Worm (Caenorhabditis elegans) whole organism, L2 larva: ENCODE measurements around the gene cdk-12.

ENCODE experiments used
- R02D3.7 ChIP-seq: fragments of 150-350 bp; optimal IDR thresholded peaks from 2 replicates; lab custom pipeline; 2014; ENCODE audit warnings: missing biosample characterization, missing genetic modification characterization
- ceh-16 ChIP-seq: fragments of 150-350 bp; optimal IDR thresholded peaks from 2 replicates; lab custom pipeline; 2014; ENCODE audit warnings: missing biosample characterization, missing genetic modification characterization
- elt-3 ChIP-seq: sonication (generic microtip); optimal IDR thresholded peaks from 2 replicates; lab custom pipeline; 2017; ENCODE audit warnings: missing biosample characterization, missing genetic modification characterization
- lin-13 ChIP-seq: fragments of 150-350 bp; optimal IDR thresholded peaks from 2 replicates; lab custom pipeline; 2014; ENCODE audit warnings: missing biosample characterization, missing genetic modification reagents, missing genetic modification characterization
- lin-39 ChIP-seq: fragments of 150-350 bp; optimal IDR thresholded peaks from 2 replicates; lab custom pipeline; 2014; ENCODE audit warnings: missing biosample characterization, missing genetic modification reagents, missing genetic modification characterization
- nhr-11 ChIP-seq: fragments of 150-350 bp; optimal IDR thresholded peaks from 2 replicates; lab custom pipeline; 2014; ENCODE audit warnings: missing biosample characterization, missing genetic modification characterization
- nhr-25 ChIP-seq: fragments of 150-350 bp; sonication (generic microtip); optimal IDR thresholded peaks from 3 replicates; lab custom pipeline; 2014; ENCODE audit warnings: missing biosample characterization, missing genetic modification characterization
- snpc-4 ChIP-seq: fragments of 150-350 bp; optimal IDR thresholded peaks from 2 replicates; lab custom pipeline; 2014; ENCODE audit warnings: missing biosample characterization, missing genetic modification characterization
- unc-55 ChIP-seq: fragments of 150-350 bp; sonication (generic microtip); optimal IDR thresholded peaks from 3 replicates; lab custom pipeline; 2014; ENCODE audit warnings: missing biosample characterization, missing genetic modification reagents, missing genetic modification characterization
- ztf-11 ChIP-seq: sonication (generic microtip); optimal IDR thresholded peaks from 2 replicates; lab custom pipeline; 2017; ENCODE audit warnings: missing biosample characterization, missing genetic modification characterization

DNA sequence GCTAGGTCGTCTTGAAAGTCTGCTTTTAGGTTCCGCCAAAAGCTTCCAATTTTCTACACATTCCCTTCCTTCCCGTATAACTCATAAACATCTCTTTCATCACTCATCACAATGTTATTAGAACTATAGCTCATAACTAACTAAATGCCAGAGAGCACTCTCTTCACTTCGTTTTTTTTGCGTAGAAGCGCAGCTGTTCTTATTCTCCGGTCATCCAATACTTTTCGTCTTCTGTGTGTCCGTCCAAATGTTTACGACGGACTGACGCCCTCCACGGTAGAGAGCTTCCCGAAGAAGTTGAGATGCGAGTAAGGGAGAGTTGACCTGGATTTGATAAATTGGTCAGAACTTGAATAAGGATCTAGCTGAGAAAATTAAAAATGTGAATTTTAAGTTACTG, 26.4 kb downstream of the cdk-12 start:
- no peak for TF ChIP-seq ztf-11 (tag; lab: Kevin White, UChicago)
- no peak for TF ChIP-seq unc-55 (GFP tag; lab: Kevin White, UChicago)
- TF ChIP-seq snpc-4, result no peak
- TF ChIP-seq lin-13 (GFP tag; lab: Kevin White, UChicago), result no peak
- no peak for TF ChIP-seq lin-39 (tag; lab: Kevin White, UChicago)
- no peak for TF ChIP-seq R02D3.7 (tag; lab: Kevin White, UChicago)
- TF ChIP-seq nhr-25 (tag; lab: Kevin White, UChicago), result no peak
- TF ChIP-seq elt-3 (tag; lab: Kevin White, UChicago), result no peak
- TF ChIP-seq ceh-16, result no peak
- no peak for TF ChIP-seq nhr-11 (tag; lab: Kevin White, UChicago)
